Worm (Caenorhabditis elegans): ENCODE results near the gene K09C4.4.

The K09C4.4 gene

DNA sequence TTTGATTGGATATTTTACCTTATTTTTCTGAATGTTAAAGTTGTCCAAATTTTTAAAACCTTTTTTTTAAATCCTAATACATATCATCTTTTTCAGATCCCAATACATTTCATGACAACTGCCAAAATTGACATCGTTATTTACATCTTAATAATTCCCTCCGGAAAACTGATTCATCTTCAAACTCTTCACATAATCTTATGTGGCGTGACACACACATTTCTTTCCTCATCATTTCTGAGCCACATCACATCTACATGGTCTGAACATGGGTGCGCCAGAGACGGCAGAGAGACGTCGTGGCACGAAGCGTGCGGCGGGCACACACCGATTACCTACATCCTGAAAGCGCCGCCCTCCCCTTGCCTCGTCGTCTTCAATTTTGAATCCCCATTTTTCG, 36.8 kb upstream of the K09C4.4 start, which contains the start of gene tba-9:
Gene tba-9, plus strand, starts transcription at position 301 of the 400 bp plus-strand sequence.
- TF ChIP-seq elt-3 (tag; optimal IDR thresholded peaks at IDR 0.05), result no peak
- no peak for TF ChIP-seq lsy-2 (tag; optimal IDR thresholded peaks at IDR 0.05)

DNA sequence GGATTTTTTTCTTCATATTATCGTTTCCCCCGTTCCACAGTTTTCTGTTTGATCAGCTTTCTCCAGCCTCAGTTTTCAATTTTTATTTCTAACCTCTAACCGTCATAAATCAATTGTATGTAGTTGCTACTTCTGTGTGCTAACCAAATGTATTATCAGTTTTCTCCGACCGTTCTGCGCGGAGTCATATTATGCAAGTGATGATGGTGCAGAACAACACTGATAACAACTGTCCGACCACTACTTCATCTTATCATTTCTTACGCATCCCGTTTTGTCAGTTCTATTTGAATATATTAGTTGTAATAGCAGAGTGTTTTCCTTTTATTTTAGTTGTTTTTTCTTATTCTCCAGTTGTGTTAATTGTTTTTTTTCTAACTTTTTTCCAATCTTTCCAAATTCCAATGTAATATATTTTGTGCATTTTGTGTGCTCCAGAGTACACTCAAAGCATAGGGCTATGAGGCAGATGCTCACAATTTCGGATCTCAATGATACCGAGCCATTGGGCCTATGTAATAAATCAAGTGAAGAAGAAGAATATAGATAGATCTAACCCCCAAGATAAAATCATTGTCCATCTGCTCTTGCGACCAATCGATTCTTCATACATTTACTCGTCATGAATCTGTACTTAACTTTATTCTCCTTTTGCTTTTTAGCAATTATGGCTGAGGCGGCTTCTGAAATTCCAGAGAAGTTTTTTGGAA, 32.3 kb upstream of the K09C4.4 start, which contains the start of gene lbp-3:
Gene lbp-3, plus strand, starts transcription at position 589 of the 710 bp plus-strand sequence.
- no peak for TF ChIP-seq ceh-43 (GFP tag; optimal IDR thresholded peaks at IDR 0.05)
- TF ChIP-seq unc-62 (GFP tag; optimal IDR thresholded peaks at IDR 0.05), result no peak
- TF ChIP-seq ceh-83 (GFP tag; optimal IDR thresholded peaks at IDR 0.05), result no peak
- TF ChIP-seq M03D4.4 (tag; optimal IDR thresholded peaks at IDR 0.05), result no peak
- no peak for TF ChIP-seq lin-32 (GFP tag; optimal IDR thresholded peaks at IDR 0.05)
- no peak for TF ChIP-seq mls-2 (tag; optimal IDR thresholded peaks at IDR 0.05)
- TF ChIP-seq mep-1 (tag; optimal IDR thresholded peaks at IDR 0.05), result no peak
- no peak for TF ChIP-seq mab-5 (tag; optimal IDR thresholded peaks at IDR 0.05)
- no peak for TF ChIP-seq zip-8 (tag; optimal IDR thresholded peaks at IDR 0.05)
- no peak for TF ChIP-seq pha-4 (tag; optimal IDR thresholded peaks at IDR 0.05)
- TF ChIP-seq elt-1 (tag; optimal IDR thresholded peaks at IDR 0.05; ENCODE audit: borderline replicate concordance, insufficient read depth), result no peak
- TF ChIP-seq nhr-237 (tag; optimal IDR thresholded peaks at IDR 0.05), result no peak
- TF ChIP-seq ceh-39 (tag; optimal IDR thresholded peaks at IDR 0.05), result no peak
- no peak for TF ChIP-seq lsy-2 (tag; optimal IDR thresholded peaks at IDR 0.05)
- no peak for TF ChIP-seq lin-13 (tag; optimal IDR thresholded peaks at IDR 0.05)
- TF ChIP-seq nhr-2 (tag; optimal IDR thresholded peaks at IDR 0.05), result no peak

DNA sequence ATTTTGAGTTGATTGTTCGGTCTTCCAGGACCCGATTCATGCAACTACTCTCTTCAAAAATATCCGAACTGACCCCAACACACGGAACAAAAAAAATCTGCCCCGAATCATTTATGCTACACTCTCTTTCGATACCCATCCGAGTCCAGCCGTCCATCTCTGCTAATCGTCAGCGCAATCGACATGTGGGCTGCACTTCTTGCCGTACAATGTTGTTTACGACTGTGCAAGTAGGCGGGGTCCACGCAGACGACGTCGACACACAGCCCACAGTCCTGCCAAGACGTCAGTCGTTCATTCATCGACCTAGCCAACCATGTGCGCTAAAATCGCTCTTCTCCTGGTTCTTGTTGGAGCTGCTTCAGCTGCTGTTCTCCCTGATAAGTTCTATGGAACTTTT, 30.4 kb upstream of the K09C4.4 start, which contains the start of gene lbp-1:
Gene lbp-1, plus strand, starts transcription at position 301 of the 400 bp plus-strand sequence.
- TF ChIP-seq blmp-1 (tag; optimal IDR thresholded peaks at IDR 0.05), result no peak
- TF ChIP-seq nhr-2 (tag; optimal IDR thresholded peaks at IDR 0.05), result no peak
- no peak for TF ChIP-seq pha-4 (tag; optimal IDR thresholded peaks at IDR 0.05)
- peak; percentile 13 for TF ChIP-seq hlh-1 (tag; optimal IDR thresholded peaks at IDR 0.05)
- TF ChIP-seq snpc-4 (tag; optimal IDR thresholded peaks at IDR 0.05), result no peak
- no peak for TF ChIP-seq unc-62 (GFP tag; optimal IDR thresholded peaks at IDR 0.05)
- TF ChIP-seq unc-39 (tag; optimal IDR thresholded peaks at IDR 0.05), result no peak
- TF ChIP-seq zip-8 (tag; optimal IDR thresholded peaks at IDR 0.05), result no peak
- TF ChIP-seq ces-1 (GFP tag; optimal IDR thresholded peaks at IDR 0.05), result no peak
- TF ChIP-seq nhr-76 (tag; optimal IDR thresholded peaks at IDR 0.05), result no peak
- no peak for TF ChIP-seq M03D4.4 (tag; optimal IDR thresholded peaks at IDR 0.05)
- TF ChIP-seq sem-2 (GFP tag; optimal IDR thresholded peaks at IDR 0.05), result no peak
- no peak for TF ChIP-seq mep-1 (tag; optimal IDR thresholded peaks at IDR 0.05)
- no peak for TF ChIP-seq mls-2 (tag; optimal IDR thresholded peaks at IDR 0.05)
- TF ChIP-seq nhr-237 (tag; optimal IDR thresholded peaks at IDR 0.05), result no peak
- TF ChIP-seq cnd-1 (tag; optimal IDR thresholded peaks at IDR 0.05), result no peak
- no peak for TF ChIP-seq flh-1 (GFP tag; optimal IDR thresholded peaks at IDR 0.05)
- no peak for TF ChIP-seq ceh-83 (GFP tag; optimal IDR thresholded peaks at IDR 0.05)
- TF ChIP-seq nhr-12 (tag; optimal IDR thresholded peaks at IDR 0.05), result peak; percentile 47
- no peak for TF ChIP-seq sptf-1 (tag; optimal IDR thresholded peaks at IDR 0.05)
- TF ChIP-seq elt-1 (tag; optimal IDR thresholded peaks at IDR 0.05; ENCODE audit: borderline replicate concordance, insufficient read depth), result no peak
- TF ChIP-seq drap-1 (GFP tag; optimal IDR thresholded peaks at IDR 0.05), result no peak
- peak; percentile 6 for TF ChIP-seq ham-2 (GFP tag; optimal IDR thresholded peaks at IDR 0.05)

DNA sequence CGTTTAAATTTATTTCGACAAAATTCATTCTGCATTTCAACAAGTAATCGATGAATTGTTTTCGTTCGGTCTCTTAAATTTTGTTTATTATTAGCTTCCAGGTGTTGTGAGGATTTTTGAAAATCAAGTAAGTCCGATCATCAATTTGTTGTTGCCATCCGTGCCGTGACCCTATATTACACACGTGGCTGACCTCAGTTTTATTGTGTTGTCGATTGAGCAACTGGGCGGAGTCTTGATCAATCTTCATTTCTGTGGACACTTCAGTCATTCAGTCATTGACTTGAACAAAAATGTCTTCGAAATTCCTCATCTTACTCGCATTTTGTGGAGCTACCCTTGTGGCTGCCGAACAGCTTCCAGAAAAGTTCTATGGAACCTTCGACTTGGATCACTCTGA, 28.8 kb upstream of the K09C4.4 start, which contains the start of gene lbp-2:
Gene lbp-2, plus strand, starts transcription at position 102 of the 400 bp plus-strand sequence.
- TF ChIP-seq flh-1 (GFP tag; optimal IDR thresholded peaks at IDR 0.05) (no peak), nhr-76 (tag; optimal IDR thresholded peaks at IDR 0.05) (no peak), mab-5 (tag; optimal IDR thresholded peaks at IDR 0.05) (no peak), M03D4.4 (tag; optimal IDR thresholded peaks at IDR 0.05) (no peak), elt-1 (tag; optimal IDR thresholded peaks at IDR 0.05; ENCODE audit: borderline replicate concordance, insufficient read depth) (no peak), ceh-83 (GFP tag; optimal IDR thresholded peaks at IDR 0.05) (no peak), unc-39 (tag; optimal IDR thresholded peaks at IDR 0.05) (no peak), lin-32 (GFP tag; optimal IDR thresholded peaks at IDR 0.05) (no peak), hlh-1 (tag; optimal IDR thresholded peaks at IDR 0.05) (no peak), sptf-1 (tag; optimal IDR thresholded peaks at IDR 0.05) (no peak), snpc-4 (tag; optimal IDR thresholded peaks at IDR 0.05) (no peak), ces-1 (GFP tag; optimal IDR thresholded peaks at IDR 0.05) (no peak), drap-1 (GFP tag; optimal IDR thresholded peaks at IDR 0.05) (no peak), lsy-2 (tag; optimal IDR thresholded peaks at IDR 0.05) (no peak), ceh-43 (GFP tag; optimal IDR thresholded peaks at IDR 0.05) (no peak)

Data from whole organism, mixed stage, embryonic.